Worm (Caenorhabditis elegans): Measurements from ENCODE around the gene B0546.5.

DNA sequence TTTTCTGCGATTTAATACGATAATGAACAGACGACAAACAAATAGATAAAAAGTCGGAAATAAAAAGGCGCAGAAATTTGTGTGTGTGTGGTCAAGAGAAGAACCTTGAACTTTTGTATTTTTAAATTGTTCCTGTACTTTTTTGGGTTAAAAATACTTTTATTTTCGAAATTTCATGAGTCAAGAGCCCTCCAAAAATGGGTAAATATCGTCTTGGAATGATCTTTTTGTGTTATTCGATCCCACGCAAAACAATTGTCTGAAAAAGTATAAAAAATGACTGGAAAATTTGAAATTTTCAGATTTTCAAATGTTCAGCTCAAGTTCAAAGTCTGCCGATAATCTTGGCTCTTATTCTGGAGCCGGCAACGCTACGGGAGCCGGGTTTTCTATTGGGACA, 5.7 kb upstream of the B0546.5 start, which contains the start of gene C04C3.14:
- TF ChIP-seq ZK185.1 (tag; optimal IDR thresholded peaks at IDR 0.05; ENCODE audit: poor library complexity, severe bottlenecking), result no peak
- no peak for TF ChIP-seq lin-26 (GFP tag; IDR thresholded peaks at IDR 0.05)
- TF ChIP-seq K11D2.4 (GFP tag; IDR thresholded peaks at IDR 0.05), result no peak
- no peak for TF ChIP-seq mes-4 (tag; optimal IDR thresholded peaks at IDR 0.05)
